Worm (Caenorhabditis elegans): Measurements from ENCODE around the gene nhr-95.

DNA sequence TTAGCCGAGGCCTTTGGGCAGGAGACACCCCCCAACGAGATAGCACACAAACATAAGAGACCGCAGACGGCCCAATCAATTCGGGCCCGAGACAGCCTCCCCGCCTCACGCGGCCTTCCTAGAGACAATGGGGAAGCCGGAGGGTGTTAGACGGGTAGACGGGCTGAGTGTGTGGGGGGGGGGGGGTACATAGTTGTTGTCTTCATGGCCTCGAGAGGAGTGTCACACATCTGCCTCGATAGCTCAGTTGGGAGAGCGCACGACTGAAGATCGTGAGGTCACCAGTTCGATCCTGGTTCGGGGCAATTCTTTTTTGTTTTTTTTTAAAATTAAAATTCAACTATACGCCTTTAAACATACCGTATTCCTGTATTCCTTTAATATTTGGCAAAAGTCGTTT, 43.4 kb upstream of the nhr-95 start:
- TF ChIP-seq nhr-237 (tag; optimal IDR thresholded peaks at IDR 0.05) (no peak), nhr-12 (tag; optimal IDR thresholded peaks at IDR 0.05) (no peak), mdl-1 (tag; optimal IDR thresholded peaks at IDR 0.05) (no peak), ama-1 (optimal IDR thresholded peaks at IDR 0.05) (no peak), fkh-10 (GFP tag; optimal IDR thresholded peaks at IDR 0.05) (no peak), ceh-28 (tag; optimal IDR thresholded peaks at IDR 0.05) (peak; percentile 69)
